Worm (Caenorhabditis elegans): ENCODE data around the gene srsx-40.

DNA sequence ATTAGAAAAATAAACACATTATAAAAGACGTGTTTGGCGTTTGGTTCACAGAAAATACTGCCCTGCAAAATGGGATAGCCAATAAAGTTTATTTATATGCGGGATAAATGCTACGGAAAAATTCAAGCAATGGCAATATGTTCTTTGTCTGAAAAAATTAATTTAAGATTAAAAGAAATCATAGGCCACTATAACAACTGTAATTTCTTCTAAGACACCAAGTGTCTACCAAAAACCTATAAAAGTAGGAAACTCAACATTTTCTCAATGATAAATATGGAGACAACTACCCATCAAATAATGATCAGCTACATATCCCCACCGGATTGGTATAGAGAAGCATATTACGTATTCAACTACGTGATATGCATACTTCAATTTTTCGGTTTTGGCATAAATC is 1.9 kb upstream of the srsx-40 start, which contains the start of gene srw-3:
- no peak for TF ChIP-seq Y55F3AM.14 (GFP tag; optimal IDR thresholded peaks at IDR 0.05)
- no peak for TF ChIP-seq aly-2 (tag; optimal IDR thresholded peaks at IDR 0.05)
- TF ChIP-seq nhr-11 (tag; optimal IDR thresholded peaks at IDR 0.05): no peak
- no peak for TF ChIP-seq F13H6.1 (tag; optimal IDR thresholded peaks at IDR 0.05)
- TF ChIP-seq ama-1 (optimal IDR thresholded peaks at IDR 0.05): no peak
- TF ChIP-seq elt-1 (tag; optimal IDR thresholded peaks at IDR 0.05): no peak
- no peak for TF ChIP-seq egl-27 (tag; optimal IDR thresholded peaks at IDR 0.05)
- no peak for TF ChIP-seq unc-39 (tag; optimal IDR thresholded peaks at IDR 0.05)
